Worm (Caenorhabditis elegans): ENCODE measurements around the gene sri-51.

Gene sri-51

DNA sequence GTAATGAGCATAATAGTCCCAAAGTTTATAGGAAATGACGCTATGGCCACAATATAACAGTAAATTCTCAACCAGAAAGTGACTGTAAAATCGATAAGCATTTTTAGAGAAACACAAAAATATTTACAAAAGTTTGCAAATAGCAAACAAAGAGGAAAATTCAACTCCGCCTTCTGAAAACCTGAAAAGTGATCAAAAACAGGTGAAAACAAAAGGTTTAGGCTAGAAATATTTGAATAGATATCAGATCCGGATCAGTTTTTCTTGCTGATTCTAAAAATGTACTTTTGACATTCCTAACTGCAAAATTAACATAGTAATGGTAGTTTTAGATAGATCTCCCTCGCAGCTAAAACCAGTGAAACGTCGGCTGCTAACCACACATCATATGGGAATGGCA, at the start of gene sri-51:
sri-51 (minus strand) TSS at position 101 of the 400 bp plus-strand sequence.
- TF ChIP-seq scrt-1 (GFP tag; IDR thresholded peaks at IDR 0.05) (no peak), ceh-36 (tag; optimal IDR thresholded peaks at IDR 0.05) (no peak), hnd-1 (tag; optimal IDR thresholded peaks at IDR 0.05) (no peak), hmg-4 (GFP tag; optimal IDR thresholded peaks at IDR 0.05) (no peak), B0310.2 (tag; optimal IDR thresholded peaks at IDR 0.05) (no peak), tra-4 (tag; optimal IDR thresholded peaks at IDR 0.05) (no peak), pes-1 (GFP tag; IDR thresholded peaks at IDR 0.05) (no peak), flt-1 (GFP tag; IDR thresholded peaks at IDR 0.05) (no peak), aly-1 (tag; optimal IDR thresholded peaks at IDR 0.05) (no peak), F13C5.2 (tag; optimal IDR thresholded peaks at IDR 0.05) (no peak), hmbx-1 (tag; optimal IDR thresholded peaks at IDR 0.05) (no peak)

DNA sequence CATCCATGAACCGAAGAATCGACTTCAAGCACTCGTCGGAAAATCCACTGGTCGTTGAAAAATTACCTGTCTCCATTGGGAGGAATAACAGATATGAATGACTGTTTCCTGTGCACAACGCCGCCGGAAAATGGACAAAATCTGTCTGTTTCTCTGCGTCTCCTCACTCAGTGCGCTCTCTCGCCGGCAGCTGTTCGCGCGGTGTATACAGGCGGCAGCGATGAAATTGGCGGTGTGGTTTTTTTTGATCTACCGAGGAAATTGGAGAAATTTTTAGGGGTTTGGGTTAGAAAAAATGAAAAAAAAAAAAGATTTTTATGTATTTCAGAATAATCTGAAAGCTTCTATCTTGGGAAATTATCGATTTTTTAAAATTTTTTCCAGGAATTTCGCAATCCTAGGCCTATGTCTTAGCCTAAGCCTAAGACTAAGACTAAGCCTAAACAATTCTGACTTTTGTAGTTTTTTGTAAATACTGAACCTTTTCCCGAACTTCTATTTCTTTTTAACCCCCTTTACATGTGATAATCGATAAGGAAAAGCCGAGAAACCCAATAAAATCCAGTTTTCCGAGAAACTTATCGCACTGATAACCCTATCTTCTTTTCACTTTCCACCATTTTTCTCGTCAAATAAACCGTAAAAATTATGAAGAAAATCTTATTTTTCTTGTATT, 49.3 kb upstream of the sri-51 start, which contains the start of the genes fbxc-50 and C17F4.2:
fbxc-50 (minus strand) TSS at position 81 of the 676 bp plus-strand sequence.
C17F4.2 (plus strand) TSS at position 626 of the 676 bp plus-strand sequence.
- TF ChIP-seq hmbx-1 (tag; optimal IDR thresholded peaks at IDR 0.05) (no peak), F13C5.2 (tag; optimal IDR thresholded peaks at IDR 0.05) (no peak), ceh-13 (GFP tag; optimal IDR thresholded peaks at IDR 0.05) (no peak), pes-1 (GFP tag; IDR thresholded peaks at IDR 0.05) (no peak), scrt-1 (GFP tag; IDR thresholded peaks at IDR 0.05) (no peak), B0310.2 (tag; optimal IDR thresholded peaks at IDR 0.05) (no peak), flt-1 (GFP tag; IDR thresholded peaks at IDR 0.05) (no peak), aly-1 (tag; optimal IDR thresholded peaks at IDR 0.05) (no peak), tbx-11 (GFP tag; IDR thresholded peaks at IDR 0.05) (no peak), hnd-1 (tag; optimal IDR thresholded peaks at IDR 0.05) (no peak), sea-1 (GFP tag; conservative IDR thresholded peaks at IDR 0.05) (no peak), ceh-36 (tag; optimal IDR thresholded peaks at IDR 0.05) (no peak), hmg-4 (GFP tag; optimal IDR thresholded peaks at IDR 0.05) (no peak), ama-1 (optimal IDR thresholded peaks at IDR 0.05) (no peak), tra-4 (tag; optimal IDR thresholded peaks at IDR 0.05) (no peak), tbx-37 (GFP tag; conservative IDR thresholded peaks at IDR 0.05) (no peak), ets-7 (tag; optimal IDR thresholded peaks at IDR 0.05) (no peak)

- TF ChIP-seq ceh-36 (tag; optimal IDR thresholded peaks at IDR 0.05) (no peak), hnd-1 (tag; optimal IDR thresholded peaks at IDR 0.05) (no peak), ama-1 (optimal IDR thresholded peaks at IDR 0.05) (no peak), scrt-1 (GFP tag; IDR thresholded peaks at IDR 0.05) (no peak), flt-1 (GFP tag; IDR thresholded peaks at IDR 0.05) (no peak), ets-7 (tag; optimal IDR thresholded peaks at IDR 0.05) (no peak), F13C5.2 (tag; optimal IDR thresholded peaks at IDR 0.05) (no peak), sea-1 (GFP tag; conservative IDR thresholded peaks at IDR 0.05) (no peak), hmbx-1 (tag; optimal IDR thresholded peaks at IDR 0.05) (no peak), tbx-11 (GFP tag; IDR thresholded peaks at IDR 0.05) (no peak), tbx-37 (GFP tag; conservative IDR thresholded peaks at IDR 0.05) (no peak), aly-1 (tag; optimal IDR thresholded peaks at IDR 0.05) (no peak), tra-4 (tag; optimal IDR thresholded peaks at IDR 0.05) (no peak), B0310.2 (tag; optimal IDR thresholded peaks at IDR 0.05) (no peak), hmg-4 (GFP tag; optimal IDR thresholded peaks at IDR 0.05) (no peak), ceh-13 (GFP tag; optimal IDR thresholded peaks at IDR 0.05) (no peak), pes-1 (GFP tag; IDR thresholded peaks at IDR 0.05) (no peak)
These were observed 48.7 kb upstream of the sri-51 start for ce11 chrII:3247556-3247955.

- TF ChIP-seq aly-1 (tag; optimal IDR thresholded peaks at IDR 0.05) = no peak
- TF ChIP-seq ceh-36 (tag; optimal IDR thresholded peaks at IDR 0.05) = no peak
- no peak for TF ChIP-seq scrt-1 (GFP tag; IDR thresholded peaks at IDR 0.05)
These were observed 46.9 kb upstream of the sri-51 start, which contains the start of gene C17F4.7 for ce11 chrII:3245836-3246235. Gene C17F4.7, minus strand, starts transcription at chrII:3246015.

ce11 chrII:3244758-3245157, 45.9 kb upstream of the sri-51 start:
- TF ChIP-seq flt-1 (GFP tag; IDR thresholded peaks at IDR 0.05) = no peak
- TF ChIP-seq ama-1 (optimal IDR thresholded peaks at IDR 0.05) = no peak
- no peak for TF ChIP-seq ets-7 (tag; optimal IDR thresholded peaks at IDR 0.05)
- TF ChIP-seq scrt-1 (GFP tag; IDR thresholded peaks at IDR 0.05) = no peak
- no peak for TF ChIP-seq tbx-11 (GFP tag; IDR thresholded peaks at IDR 0.05)
- no peak for TF ChIP-seq hmbx-1 (tag; optimal IDR thresholded peaks at IDR 0.05)

ce11 chrII:3244070-3244469, 45.2 kb upstream of the sri-51 start, which contains the start of gene C17F4.12:
Gene C17F4.12, minus strand, starts transcription at chrII:3244170.
- no peak for TF ChIP-seq scrt-1 (GFP tag; IDR thresholded peaks at IDR 0.05)

DNA sequence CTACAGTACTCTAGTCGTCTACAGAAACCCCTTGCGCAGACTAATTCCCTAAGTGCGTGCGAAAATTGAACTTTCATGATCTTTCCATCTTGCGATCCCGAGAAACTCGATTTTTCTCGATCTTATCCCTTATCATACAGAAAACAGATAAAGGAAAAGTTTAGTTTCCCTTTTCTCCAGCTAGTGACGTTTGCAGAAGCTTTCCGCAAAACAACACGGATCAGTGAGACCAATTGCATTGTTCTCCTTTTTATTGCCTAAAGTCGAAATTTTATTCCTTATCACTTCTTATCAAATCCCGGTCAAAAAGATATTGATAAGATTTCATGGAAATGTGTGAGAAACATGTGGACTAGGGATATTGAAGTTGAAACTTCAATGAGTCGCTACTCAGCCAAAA, 42.9 kb upstream of the sri-51 start:
- TF ChIP-seq hmg-4 (GFP tag; optimal IDR thresholded peaks at IDR 0.05) = no peak
- no peak for TF ChIP-seq B0310.2 (tag; optimal IDR thresholded peaks at IDR 0.05)

ce11 chrII:3240207-3240606, 41.3 kb upstream of the sri-51 start, which contains the start of gene C17F4.3:
Gene C17F4.3, plus strand, starts transcription at chrII:3240507.
- TF ChIP-seq ets-7 (tag; optimal IDR thresholded peaks at IDR 0.05) (no peak), F13C5.2 (tag; optimal IDR thresholded peaks at IDR 0.05) (no peak), scrt-1 (GFP tag; IDR thresholded peaks at IDR 0.05) (no peak), tbx-11 (GFP tag; IDR thresholded peaks at IDR 0.05) (no peak), ceh-13 (GFP tag; optimal IDR thresholded peaks at IDR 0.05) (no peak), ceh-36 (tag; optimal IDR thresholded peaks at IDR 0.05) (no peak), aly-1 (tag; optimal IDR thresholded peaks at IDR 0.05) (no peak), tbx-37 (GFP tag; conservative IDR thresholded peaks at IDR 0.05) (no peak), tra-4 (tag; optimal IDR thresholded peaks at IDR 0.05) (no peak), hnd-1 (tag; optimal IDR thresholded peaks at IDR 0.05) (no peak)
